Worm (Caenorhabditis elegans) whole organism, L1 larva: ENCODE results near the gene F11G11.14.
A peak's percentile ranks its signal among the peaks of the same experiment; 100 is the strongest.

Source experiments
- C04F5.9 ChIP-seq: sonication (generic microtip); optimal IDR thresholded peaks from 2 replicates; lab custom pipeline; 2016; ENCODE audit warnings: missing genetic modification characterization, missing compliant biosample characterization
- C16A3.4 ChIP-seq: fragments of 150-350 bp; optimal IDR thresholded peaks from 2 replicates; lab custom pipeline; 2014; ENCODE audit warnings: missing biosample characterization, missing genetic modification characterization
- ama-1 ChIP-seq: fragments of 150-350 bp; optimal IDR thresholded peaks from 2 replicates; lab custom pipeline; 2014
- blmp-1 ChIP-seq: fragments of 150-350 bp; optimal IDR thresholded peaks from 2 replicates; lab custom pipeline; 2014; ENCODE audit warnings: missing biosample characterization, missing genetic modification characterization
- ceh-8 ChIP-seq: fragments of 200-800 bp; sonication (Bioruptor generic); optimal IDR thresholded peaks from 2 replicates; lab custom pipeline; 2018; ENCODE audit warnings: mild to moderate bottlenecking, missing genetic modification characterization, moderate library complexity, missing compliant biosample characterization
- ceh-82 ChIP-seq, 3 experiments: fragments of 150-350 bp in 1 of 3; sonication (generic microtip) in 2 of 3; optimal IDR thresholded peaks; 2 replicates each; lab custom pipeline; 2014 to 2017; ENCODE audit warnings: missing biosample characterization in 3 of 3, missing genetic modification characterization in 3 of 3
- ceh-90 ChIP-seq: sonication (generic microtip); optimal IDR thresholded peaks from 2 replicates; lab custom pipeline; 2016; ENCODE audit warnings: missing genetic modification characterization, missing compliant biosample characterization
- ces-1 ChIP-seq: fragments of 150-350 bp; optimal IDR thresholded peaks from 2 replicates; lab custom pipeline; 2014; ENCODE audit warnings: missing biosample characterization, missing genetic modification reagents, missing genetic modification characterization
- dpl-1 ChIP-seq, 3 experiments: fragments of 150-350 bp in 2 of 3; sonication (generic microtip) in 1 of 3; optimal IDR thresholded peaks; 2 replicates each; lab custom pipeline; 2014 to 2017; ENCODE audit warnings: missing biosample characterization in 3 of 3, missing genetic modification characterization in 3 of 3, missing genetic modification reagents in 3 of 3
- dsc-1 ChIP-seq: sonication (generic microtip); optimal IDR thresholded peaks from 2 replicates; lab custom pipeline; 2016; ENCODE audit warnings: mild to moderate bottlenecking, missing genetic modification characterization, missing compliant biosample characterization
- efl-1 ChIP-seq, 4 experiments: fragments of 150-350 bp; optimal IDR thresholded peaks in 3 of 4; peaks in 1 of 4; 1 replicate in 1 of 4; 2 replicates in 3 of 4; lab custom pipeline; 2014; ENCODE audit warnings: missing biosample characterization in 2 of 4, missing genetic modification characterization in 2 of 4, missing genetic modification reagents in 2 of 4
- efl-3 ChIP-seq: fragments of 200-800 bp; sonication (Bioruptor generic); optimal IDR thresholded peaks from 2 replicates; lab custom pipeline; 2018; ENCODE audit warnings: mild to moderate bottlenecking, missing genetic modification characterization, missing compliant biosample characterization
- egl-13 ChIP-seq: sonication (generic microtip); optimal IDR thresholded peaks from 2 replicates; lab custom pipeline; 2016; ENCODE audit warnings: missing genotype, missing genetic modification reagents, missing genetic modification characterization, missing compliant biosample characterization
- egl-27 ChIP-seq, 2 experiments: fragments of 150-350 bp in 1 of 2; sonication (generic microtip); optimal IDR thresholded peaks; 3 replicates each; lab custom pipeline; 2017 to 2018; ENCODE audit warnings: missing biosample characterization in 2 of 2, missing genetic modification characterization in 2 of 2, missing genetic modification reagents in 2 of 2
- elt-2 ChIP-seq: sonication (generic microtip); optimal IDR thresholded peaks from 2 replicates; lab custom pipeline; 2016; ENCODE audit warnings: missing genetic modification characterization, mild to moderate bottlenecking, inconsistent platforms, missing compliant biosample characterization, missing genetic modification reagents
- elt-3 ChIP-seq, 6 experiments: fragments of 150-350 bp in 1 of 6; sonication (generic microtip); optimal IDR thresholded peaks; 2 replicates each; lab custom pipeline; 2017 to 2018; ENCODE audit warnings: missing biosample characterization in 6 of 6, missing genetic modification characterization in 6 of 6, inconsistent platforms in 1 of 6
- ets-5 ChIP-seq: fragments of 200-800 bp; sonication (Bioruptor generic); IDR thresholded peaks from 2 replicates; pipeline ENCODE4 v1.3.6; 2022; ENCODE audit warnings: missing genetic modification characterization, missing compliant biosample characterization
- fkh-10 ChIP-seq: sonication (generic microtip); optimal IDR thresholded peaks from 2 replicates; lab custom pipeline; 2017; ENCODE audit warnings: missing biosample characterization, missing genetic modification reagents, missing genetic modification characterization
- jun-1 ChIP-seq: fragments of 150-350 bp; optimal IDR thresholded peaks from 2 replicates; lab custom pipeline; 2014; ENCODE audit warnings: missing biosample characterization, missing genetic modification reagents, missing genetic modification characterization
- lin-14 ChIP-seq: fragments of 200-800 bp; sonication (Bioruptor generic); optimal IDR thresholded peaks from 2 replicates; lab custom pipeline; 2018; ENCODE audit warnings: mild to moderate bottlenecking, missing genetic modification characterization, moderate library complexity, missing compliant biosample characterization
- lin-15B ChIP-seq: fragments of 150-350 bp; sonication (generic microtip); optimal IDR thresholded peaks from 3 replicates; lab custom pipeline; 2014; ENCODE audit warnings: missing biosample characterization, missing genetic modification characterization
- lin-35 ChIP-seq, 2 experiments: fragments of 150-350 bp; optimal IDR thresholded peaks; 2 replicates each; lab custom pipeline; 2014; ENCODE audit warnings: missing biosample characterization in 2 of 2, missing genetic modification characterization in 2 of 2, missing genetic modification reagents in 2 of 2
- lsy-2 ChIP-seq, 2 experiments: fragments of 150-350 bp; optimal IDR thresholded peaks; 2 replicates each; lab custom pipeline; 2014; ENCODE audit warnings: missing biosample characterization in 2 of 2, missing genetic modification characterization in 2 of 2
- mab-9 ChIP-seq: fragments of 200-800 bp; sonication (Bioruptor generic); IDR thresholded peaks from 2 replicates; pipeline ENCODE4 v1.3.6; 2022; ENCODE audit warnings: missing genetic modification reagents, missing genetic modification characterization, missing compliant biosample characterization
- mdl-1 ChIP-seq, 2 experiments: fragments of 150-350 bp; optimal IDR thresholded peaks; 2 replicates each; lab custom pipeline; 2014 to 2017; ENCODE audit warnings: missing biosample characterization in 2 of 2, missing genetic modification characterization in 2 of 2, inconsistent platforms in 1 of 2
- mep-1 ChIP-seq: fragments of 150-350 bp; optimal IDR thresholded peaks from 2 replicates; lab custom pipeline; 2014; ENCODE audit warnings: missing biosample characterization, missing genetic modification characterization
- nhr-28 ChIP-seq: fragments of 150-350 bp; optimal IDR thresholded peaks from 2 replicates; lab custom pipeline; 2014; ENCODE audit warnings: missing biosample characterization, missing genetic modification characterization
- nhr-47 ChIP-seq: sonication (generic microtip); optimal IDR thresholded peaks from 2 replicates; lab custom pipeline; 2016; ENCODE audit warnings: mild to moderate bottlenecking, missing genetic modification characterization, moderate library complexity, missing compliant biosample characterization
- nhr-71 ChIP-seq: sonication (generic microtip); optimal IDR thresholded peaks from 2 replicates; lab custom pipeline; 2016; ENCODE audit warnings: mild to moderate bottlenecking, missing genetic modification characterization, moderate library complexity, missing compliant biosample characterization
- nhr-84 ChIP-seq: sonication (generic microtip); optimal IDR thresholded peaks from 2 replicates; lab custom pipeline; 2017; ENCODE audit warnings: missing biosample characterization, missing genetic modification characterization
- nhr-90 ChIP-seq: sonication (generic microtip); optimal IDR thresholded peaks from 2 replicates; lab custom pipeline; 2016; ENCODE audit warnings: mild to moderate bottlenecking, missing genetic modification characterization, missing compliant biosample characterization; ENCODE audit not compliant: poor library complexity
- pag-3 ChIP-seq: sonication (generic microtip); optimal IDR thresholded peaks from 2 replicates; lab custom pipeline; 2017; ENCODE audit warnings: missing genetic modification characterization, mild to moderate bottlenecking, missing compliant biosample characterization, antibody characterized with exemption, borderline replicate concordance; ENCODE audit not compliant: insufficient read depth
- pax-3 ChIP-seq: fragments of 200-800 bp; sonication (Bioruptor generic); optimal IDR thresholded peaks from 2 replicates; lab custom pipeline; 2018; ENCODE audit warnings: mild to moderate bottlenecking, missing genetic modification characterization, moderate library complexity, missing compliant biosample characterization
- pqm-1 ChIP-seq: sonication (generic microtip); optimal IDR thresholded peaks from 3 replicates; lab custom pipeline; 2017; ENCODE audit warnings: missing biosample characterization, missing genetic modification characterization
- rnt-1 ChIP-seq: sonication (generic microtip); optimal IDR thresholded peaks from 2 replicates; lab custom pipeline; 2016; ENCODE audit warnings: mild to moderate bottlenecking, missing genetic modification characterization, moderate library complexity, missing compliant biosample characterization
- snpc-4 ChIP-seq: fragments of 150-350 bp; optimal IDR thresholded peaks from 2 replicates; lab custom pipeline; 2014; ENCODE audit warnings: missing biosample characterization, missing genetic modification characterization
- snu-23 ChIP-seq: sonication (generic microtip); optimal IDR thresholded peaks from 2 replicates; lab custom pipeline; 2016; ENCODE audit warnings: missing genetic modification characterization, missing compliant biosample characterization
- sptf-1 ChIP-seq: fragments of 150-350 bp; optimal IDR thresholded peaks from 2 replicates; lab custom pipeline; 2014; ENCODE audit warnings: missing biosample characterization, missing genetic modification characterization
- sup-37 ChIP-seq: fragments of 200-800 bp; sonication (Bioruptor generic); optimal IDR thresholded peaks from 2 replicates; lab custom pipeline; 2018; ENCODE audit warnings: mild to moderate bottlenecking, missing genetic modification characterization, missing compliant biosample characterization
- swsn-7 ChIP-seq: sonication (generic microtip); optimal IDR thresholded peaks from 2 replicates; lab custom pipeline; 2016; ENCODE audit warnings: missing genetic modification characterization, missing compliant biosample characterization
- tlp-1 ChIP-seq: fragments of 150-350 bp; optimal IDR thresholded peaks from 2 replicates; lab custom pipeline; 2014; ENCODE audit warnings: missing biosample characterization, missing genetic modification characterization
- unc-130 ChIP-seq: fragments of 150-350 bp; optimal IDR thresholded peaks from 2 replicates; lab custom pipeline; 2017; ENCODE audit warnings: missing biosample characterization, missing genetic modification characterization, inconsistent platforms
- unc-30 ChIP-seq: sonication (generic microtip); optimal IDR thresholded peaks from 2 replicates; lab custom pipeline; 2017; ENCODE audit warnings: missing biosample characterization, missing genetic modification characterization
- unc-98 ChIP-seq: fragments of 200-800 bp; sonication (Bioruptor generic); IDR thresholded peaks from 2 replicates; pipeline ENCODE4 v1.3.6; 2022; ENCODE audit warnings: missing genetic modification characterization, missing compliant biosample characterization
- vab-15 ChIP-seq: sonication (generic microtip); optimal IDR thresholded peaks from 2 replicates; lab custom pipeline; 2017; ENCODE audit warnings: missing genotype, mild to moderate bottlenecking, missing genetic modification characterization, missing compliant biosample characterization
- zag-1 ChIP-seq: fragments of 150-350 bp; optimal IDR thresholded peaks from 2 replicates; lab custom pipeline; 2014; ENCODE audit warnings: missing biosample characterization, missing genetic modification characterization
- zip-4 ChIP-seq: fragments of 200-800 bp; sonication (Bioruptor generic); optimal IDR thresholded peaks from 2 replicates; lab custom pipeline; 2018; ENCODE audit warnings: mild to moderate bottlenecking, missing genetic modification characterization, moderate library complexity, missing compliant biosample characterization

Gene F11G11.14

DNA sequence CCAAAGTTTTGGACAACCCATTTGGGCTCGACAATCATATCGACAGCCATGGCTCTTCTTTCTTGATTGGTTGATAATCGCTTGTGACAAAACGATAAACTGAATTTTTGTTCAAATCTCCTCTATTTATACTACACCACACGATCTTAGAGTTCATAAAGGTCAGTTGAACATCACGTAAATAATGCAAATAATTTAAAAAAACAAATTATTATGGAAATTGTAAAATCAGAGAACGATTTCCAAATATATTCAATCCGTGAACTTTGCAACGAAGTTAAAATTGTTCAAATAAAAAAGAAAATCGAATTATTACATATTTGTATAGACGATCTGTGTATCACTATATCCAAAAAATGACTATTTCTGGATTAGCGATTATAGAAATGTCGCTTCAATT lies at the start of gene F11G11.14, which contains the start of gene mpst-4:
Gene F11G11.14, plus strand, starts transcription at position 325 of the 400 bp plus-strand sequence.
Gene mpst-4, minus strand, starts transcription at position 101 of the 400 bp plus-strand sequence.
- TF ChIP-seq tlp-1 (tag; lab: Kevin White, UChicago) = no peak
- TF ChIP-seq snu-23 (GFP tag; lab: Kevin White, UChicago) = no peak
- TF ChIP-seq snpc-4 (tag; lab: Kevin White, UChicago) = no peak
- no peak for TF ChIP-seq mep-1 (tag; lab: Kevin White, UChicago)
- no peak for TF ChIP-seq ces-1 (GFP tag; lab: Kevin White, UChicago)
- no peak for TF ChIP-seq ets-5 (GFP tag; lab: Robert Waterston, UW)
- no peak for TF ChIP-seq C04F5.9
- no peak for TF ChIP-seq lsy-2 (tag; optimal IDR thresholded peaks at IDR 0.05; lab: Kevin White, UChicago)
- no peak for TF ChIP-seq unc-30
- no peak for TF ChIP-seq elt-2

DNA sequence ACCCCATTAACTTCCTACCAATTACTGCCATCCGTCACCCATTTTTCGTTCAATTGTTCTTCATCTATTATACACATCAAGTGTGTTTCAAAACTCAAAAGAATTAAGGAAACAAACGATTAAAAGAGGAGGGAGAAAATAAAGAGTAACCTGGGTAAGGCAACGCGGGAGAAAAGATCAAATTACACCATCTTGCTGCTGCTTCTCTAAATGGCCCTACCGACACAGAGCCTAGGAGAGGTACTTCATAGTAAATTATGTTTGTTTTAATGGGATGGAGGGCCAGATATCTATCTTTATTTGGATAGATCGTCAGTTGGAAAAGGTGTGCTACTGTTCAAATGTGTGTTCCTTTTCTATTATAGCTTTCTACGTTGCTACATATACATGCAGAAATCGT lies 48.1 kb upstream of the F11G11.14 start:
- no peak for TF ChIP-seq efl-1 (optimal IDR thresholded peaks at IDR 0.05; lab: Kevin White, UChicago)
- TF ChIP-seq efl-1 (GFP tag; optimal IDR thresholded peaks at IDR 0.05 in 1 of 2; lab: Kevin White, UChicago) = peak in 1 of 2 experiments; percentile 29
- no peak for TF ChIP-seq lin-35 (GFP tag; optimal IDR thresholded peaks at IDR 0.05; lab: Kevin White, UChicago)
- no peak for TF ChIP-seq rnt-1 (tag; lab: Kevin White, UChicago)

DNA sequence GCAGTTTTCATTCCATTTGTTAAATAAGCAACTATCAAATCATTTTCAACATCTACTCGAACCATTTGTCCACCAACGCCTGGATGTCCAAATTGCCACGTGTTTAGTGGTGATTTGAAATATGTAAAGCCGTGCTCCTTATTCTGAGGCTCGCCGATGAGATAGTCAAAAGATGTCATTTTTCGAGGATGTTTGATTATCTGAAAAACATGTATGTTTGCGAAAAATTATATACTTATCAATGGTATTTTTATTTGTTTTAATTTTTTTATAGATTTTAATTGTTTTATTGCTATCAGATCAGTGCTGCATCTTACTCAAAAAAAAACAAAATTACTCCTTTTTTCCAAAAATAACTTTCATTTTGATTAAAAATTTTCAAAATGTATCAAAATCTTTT lies 44.7 kb upstream of the F11G11.14 start:
- no peak for TF ChIP-seq nhr-90 (tag; lab: Kevin White, UChicago)
- TF ChIP-seq pqm-1 (tag; lab: Kevin White, UChicago) = no peak
- TF ChIP-seq elt-3 (tag; optimal IDR thresholded peaks at IDR 0.05; lab: Kevin White, UChicago) = no peak
- TF ChIP-seq nhr-47 (tag; lab: Kevin White, UChicago) = no peak
- TF ChIP-seq efl-3 = no peak
- TF ChIP-seq ama-1 (lab: Kevin White, UChicago) = no peak
- TF ChIP-seq mab-9 (GFP tag; lab: Robert Waterston, UW) = no peak
- TF ChIP-seq zip-4 (GFP tag; lab: Kevin White, UChicago) = no peak
- TF ChIP-seq unc-98 = no peak
- TF ChIP-seq sup-37 (GFP tag; lab: Kevin White, UChicago) = no peak
- no peak for TF ChIP-seq jun-1 (tag; lab: Kevin White, UChicago)
- TF ChIP-seq C16A3.4 = no peak
- TF ChIP-seq swsn-7 (tag; lab: Kevin White, UChicago) = no peak
- no peak for TF ChIP-seq dsc-1 (tag; lab: Kevin White, UChicago)
- no peak for TF ChIP-seq nhr-71 (tag; lab: Kevin White, UChicago)
- TF ChIP-seq pag-3 (tag; lab: Kevin White, UChicago) = no peak
- no peak for TF ChIP-seq nhr-84 (tag; lab: Kevin White, UChicago)
- no peak for TF ChIP-seq pax-3 (tag; lab: Kevin White, UChicago)

DNA sequence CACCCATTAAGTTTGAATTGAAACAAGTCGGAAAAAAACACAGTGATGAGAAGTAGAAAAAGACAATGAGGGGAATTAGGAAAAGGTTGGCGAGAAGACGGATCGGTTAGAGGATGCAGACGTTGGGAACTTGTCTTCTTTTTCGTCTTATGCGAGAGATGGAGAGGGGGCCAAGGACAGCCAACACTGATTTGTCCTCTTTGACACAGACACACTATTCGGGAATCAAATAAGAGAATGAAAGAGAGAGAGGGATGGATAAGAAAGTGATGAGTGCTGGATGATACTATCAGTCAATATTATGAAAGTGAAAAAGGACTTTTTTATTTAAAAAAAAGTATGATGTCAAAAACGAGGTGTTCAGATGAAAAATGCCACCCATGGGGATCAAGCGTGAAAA lies 41.7 kb upstream of the F11G11.14 start, which contains the start of gene lact-5:
Gene lact-5, minus strand, starts transcription at position 1 of the 400 bp plus-strand sequence.
- peak; percentile 1 for TF ChIP-seq snu-23 (GFP tag; lab: Kevin White, UChicago)
- TF ChIP-seq lsy-2 (tag; optimal IDR thresholded peaks at IDR 0.05; lab: Kevin White, UChicago) = peak in 1 of 2 experiments; percentile 12
- TF ChIP-seq pqm-1 (tag; lab: Kevin White, UChicago) = no peak
- TF ChIP-seq mep-1 (tag; lab: Kevin White, UChicago) = no peak
- no peak for TF ChIP-seq dpl-1 (GFP tag; optimal IDR thresholded peaks at IDR 0.05; lab: Kevin White, UChicago)
- no peak for TF ChIP-seq nhr-28 (tag; lab: Kevin White, UChicago)
- TF ChIP-seq lin-14 (GFP tag; lab: Kevin White, UChicago) = peak; percentile 71
- TF ChIP-seq sptf-1 (tag; lab: Kevin White, UChicago) = no peak
- TF ChIP-seq blmp-1 (tag; lab: Kevin White, UChicago) = peak; percentile 95
- no peak for TF ChIP-seq unc-130 (tag; lab: Kevin White, UChicago)
- TF ChIP-seq mdl-1 (tag; optimal IDR thresholded peaks at IDR 0.05; lab: Kevin White, UChicago) = no peak
- TF ChIP-seq dsc-1 (tag; lab: Kevin White, UChicago) = no peak
- TF ChIP-seq egl-27 (tag; optimal IDR thresholded peaks at IDR 0.05; lab: Kevin White, UChicago) = no peak
- no peak for TF ChIP-seq vab-15 (tag; lab: Kevin White, UChicago)
- no peak for TF ChIP-seq ceh-8 (GFP tag; lab: Kevin White, UChicago)
- TF ChIP-seq egl-13 = no peak
- TF ChIP-seq ceh-90 = no peak
- TF ChIP-seq ets-5 (GFP tag; lab: Robert Waterston, UW) = no peak
- TF ChIP-seq zag-1 (tag; lab: Kevin White, UChicago) = no peak
- no peak for TF ChIP-seq ceh-82 (tag; optimal IDR thresholded peaks at IDR 0.05; lab: Kevin White, UChicago)
- TF ChIP-seq fkh-10 = no peak
- no peak for TF ChIP-seq lin-15B
- TF ChIP-seq snpc-4 (tag; lab: Kevin White, UChicago) = no peak
